Fruit fly (Drosophila melanogaster) whole organism, prepupa: Measurements from ENCODE around the gene Rdh.

Experiments
- Blimp-1 ChIP-seq: fragments of 200-800 bp; sonication (Bioruptor generic); optimal IDR thresholded peaks from 3 replicates; lab custom pipeline; 2017; ENCODE audit warnings: missing biosample characterization, missing genetic modification characterization, mild to moderate bottlenecking, moderate library complexity, missing genetic modification reagents
- CG10669 ChIP-seq: fragments of 200-800 bp; sonication (Bioruptor generic); optimal IDR thresholded peaks from 3 replicates; lab custom pipeline; 2018; ENCODE audit warnings: missing biosample characterization, mild to moderate bottlenecking, missing genetic modification characterization, moderate library complexity
- CG11902 ChIP-seq: fragments of 200-800 bp; sonication (Bioruptor generic); optimal IDR thresholded peaks from 3 replicates; lab custom pipeline; 2016; ENCODE audit warnings: missing biosample characterization, missing genetic modification characterization
- CG15336 ChIP-seq: fragments of 200-800 bp; sonication (Bioruptor generic); IDR thresholded peaks from 2 replicates; pipeline ENCODE4 v1.3.6; 2022; ENCODE audit warnings: missing biosample characterization, missing genetic modification characterization
- CG1621 ChIP-seq: fragments of 200-800 bp; sonication (Bioruptor generic); optimal IDR thresholded peaks from 3 replicates; lab custom pipeline; 2018; ENCODE audit warnings: missing biosample characterization, mild to moderate bottlenecking, missing genetic modification characterization
- CG3032 ChIP-seq: fragments of 200-800 bp; optimal IDR thresholded peaks from 2 replicates; lab custom pipeline; 2019; ENCODE audit warnings: missing biosample characterization, mild to moderate bottlenecking, missing genetic modification characterization, moderate library complexity
- CG31627 ChIP-seq: fragments of 200-800 bp; sonication (Bioruptor generic); optimal IDR thresholded peaks from 3 replicates; lab custom pipeline; 2016; ENCODE audit warnings: missing biosample characterization, missing genetic modification characterization
- CG32006 ChIP-seq: fragments of 200-800 bp; sonication (Bioruptor generic); optimal IDR thresholded peaks from 3 replicates; lab custom pipeline; 2017; ENCODE audit warnings: missing biosample characterization, mild to moderate bottlenecking, missing genetic modification characterization
- CG3919 ChIP-seq: fragments of 200-800 bp; sonication (Bioruptor generic); optimal IDR thresholded peaks from 3 replicates; lab custom pipeline; 2016; ENCODE audit warnings: missing biosample characterization, missing genetic modification characterization
- CG4318 ChIP-seq: fragments of 200-800 bp; sonication (Bioruptor generic); optimal IDR thresholded peaks from 3 replicates; lab custom pipeline; 2017; ENCODE audit warnings: missing biosample characterization, mild to moderate bottlenecking, missing genetic modification characterization
- CG6163 ChIP-seq: fragments of 200-800 bp; sonication (Bioruptor generic); IDR thresholded peaks from 3 replicates; pipeline ENCODE4 v1.3.6; 2022; ENCODE audit warnings: missing biosample characterization, missing genetic modification characterization
- CG6276 ChIP-seq: fragments of 200-800 bp; sonication (Bioruptor generic); optimal IDR thresholded peaks from 2 replicates; lab custom pipeline; 2017; ENCODE audit warnings: missing biosample characterization, mild to moderate bottlenecking, missing genetic modification characterization
- CG6792 ChIP-seq: fragments of 200-800 bp; sonication (Bioruptor generic); optimal IDR thresholded peaks from 3 replicates; lab custom pipeline; 2016; ENCODE audit warnings: missing biosample characterization, missing genetic modification characterization
- CG7368 ChIP-seq: fragments of 200-800 bp; sonication (Bioruptor generic); optimal IDR thresholded peaks from 3 replicates; lab custom pipeline; 2016; ENCODE audit warnings: missing biosample characterization, missing genetic modification characterization
- CG8319 ChIP-seq: fragments of 200-800 bp; sonication (Bioruptor generic); optimal IDR thresholded peaks from 3 replicates; lab custom pipeline; 2016; ENCODE audit warnings: missing biosample characterization, missing genetic modification characterization
- CG8632 ChIP-seq: fragments of 200-800 bp; sonication (Bioruptor generic); optimal IDR thresholded peaks from 3 replicates; lab custom pipeline; 2016; ENCODE audit warnings: missing biosample characterization, missing genetic modification characterization
- CG9139 ChIP-seq: fragments of 200-800 bp; sonication (Bioruptor generic); optimal IDR thresholded peaks from 3 replicates; lab custom pipeline; 2017; ENCODE audit warnings: missing biosample characterization, mild to moderate bottlenecking, missing genetic modification characterization
- Eip93F ChIP-seq: fragments of 200-800 bp; sonication (Bioruptor generic); optimal IDR thresholded peaks from 2 replicates; lab custom pipeline; 2016; ENCODE audit warnings: missing biosample characterization, mild to moderate bottlenecking, missing genetic modification characterization
- Ets21C ChIP-seq: fragments of 200-800 bp; sonication (Bioruptor generic); optimal IDR thresholded peaks from 3 replicates; lab custom pipeline; 2016; ENCODE audit warnings: missing biosample characterization, missing genetic modification characterization
- Ets96B ChIP-seq: fragments of 200-800 bp; optimal IDR thresholded peaks from 2 replicates; lab custom pipeline; 2019; ENCODE audit warnings: missing biosample characterization, mild to moderate bottlenecking, missing genetic modification characterization, moderate library complexity
- Gug ChIP-seq: fragments of 200-800 bp; sonication (Bioruptor generic); IDR thresholded peaks from 2 replicates; pipeline ENCODE4 v1.3.6; 2022; ENCODE audit warnings: missing biosample characterization, missing genetic modification characterization
- Hr38 ChIP-seq: sonication (Bioruptor generic); optimal IDR thresholded peaks from 2 replicates; lab custom pipeline; 2016; ENCODE audit warnings: missing biosample characterization, missing genetic modification characterization
- Hr4 ChIP-seq: fragments of 200-800 bp; sonication (Bioruptor generic); optimal IDR thresholded peaks from 3 replicates; lab custom pipeline; 2016; ENCODE audit warnings: missing biosample characterization, missing genetic modification characterization
- OdsH ChIP-seq: fragments of 200-800 bp; sonication (Bioruptor generic); optimal IDR thresholded peaks from 3 replicates; lab custom pipeline; 2016; ENCODE audit warnings: missing biosample characterization, missing genetic modification characterization
- Sox14 ChIP-seq: fragments of 200-800 bp; sonication (Bioruptor generic); optimal IDR thresholded peaks from 3 replicates; lab custom pipeline; 2016; ENCODE audit warnings: missing biosample characterization, missing genetic modification characterization
- Sox15 ChIP-seq: fragments of 200-800 bp; sonication (Bioruptor generic); optimal IDR thresholded peaks from 3 replicates; lab custom pipeline; 2016; ENCODE audit warnings: missing biosample characterization, missing genetic modification characterization
- achi ChIP-seq: fragments of 200-800 bp; sonication (Bioruptor generic); optimal IDR thresholded peaks from 3 replicates; lab custom pipeline; 2016; ENCODE audit warnings: missing biosample characterization, missing genetic modification characterization
- acj6 ChIP-seq: fragments of 200-800 bp; sonication (Bioruptor generic); optimal IDR thresholded peaks from 3 replicates; lab custom pipeline; 2016; ENCODE audit warnings: missing biosample characterization, missing genetic modification characterization
- cyc ChIP-seq: fragments of 200-800 bp; sonication (Bioruptor generic); optimal IDR thresholded peaks from 3 replicates; lab custom pipeline; 2016; ENCODE audit warnings: missing biosample characterization, missing genetic modification characterization
- dac ChIP-seq: fragments of 200-800 bp; sonication (Bioruptor generic); optimal IDR thresholded peaks from 2 replicates; lab custom pipeline; 2017; ENCODE audit warnings: missing biosample characterization, mild to moderate bottlenecking, missing genetic modification characterization
- dsx ChIP-seq: fragments of 200-800 bp; optimal IDR thresholded peaks from 3 replicates; lab custom pipeline; 2019; ENCODE audit warnings: missing biosample characterization, mild to moderate bottlenecking, missing genetic modification characterization, moderate library complexity; ENCODE audit not compliant: poor library complexity, severe bottlenecking
- eg ChIP-seq: fragments of 200-800 bp; sonication (Bioruptor generic); IDR thresholded peaks from 3 replicates; pipeline ENCODE4 v1.3.6; 2022; ENCODE audit warnings: missing biosample characterization, missing genetic modification characterization
- esn ChIP-seq: fragments of 200-800 bp; sonication (Bioruptor generic); optimal IDR thresholded peaks from 2 replicates; lab custom pipeline; 2016; ENCODE audit warnings: missing biosample characterization, mild to moderate bottlenecking, missing genetic modification characterization, moderate library complexity
- fd59A ChIP-seq: fragments of 200-800 bp; sonication (Bioruptor generic); optimal IDR thresholded peaks from 2 replicates; lab custom pipeline; 2017; ENCODE audit warnings: missing biosample characterization, mild to moderate bottlenecking, missing genetic modification characterization, missing genetic modification reagents
- lz ChIP-seq: fragments of 200-800 bp; sonication (Bioruptor generic); optimal IDR thresholded peaks from 3 replicates; lab custom pipeline; 2016; ENCODE audit warnings: missing biosample characterization, missing genetic modification characterization
- net ChIP-seq: fragments of 200-800 bp; sonication (Bioruptor generic); optimal IDR thresholded peaks from 3 replicates; lab custom pipeline; 2016; ENCODE audit warnings: missing biosample characterization, missing genetic modification characterization
- pdm3 ChIP-seq: fragments of 200-800 bp; sonication (Bioruptor generic); optimal IDR thresholded peaks from 3 replicates; lab custom pipeline; 2016; ENCODE audit warnings: missing biosample characterization, missing genetic modification characterization
- svp ChIP-seq: fragments of 200-800 bp; sonication (Bioruptor generic); peaks from one replicate; lab custom pipeline; 2016; ENCODE audit warnings: missing biosample characterization, missing genetic modification characterization
- topi ChIP-seq: fragments of 200-800 bp; sonication (Bioruptor generic); optimal IDR thresholded peaks from 3 replicates; lab custom pipeline; 2016; ENCODE audit warnings: missing biosample characterization, missing genetic modification characterization

The Rdh gene

DNA sequence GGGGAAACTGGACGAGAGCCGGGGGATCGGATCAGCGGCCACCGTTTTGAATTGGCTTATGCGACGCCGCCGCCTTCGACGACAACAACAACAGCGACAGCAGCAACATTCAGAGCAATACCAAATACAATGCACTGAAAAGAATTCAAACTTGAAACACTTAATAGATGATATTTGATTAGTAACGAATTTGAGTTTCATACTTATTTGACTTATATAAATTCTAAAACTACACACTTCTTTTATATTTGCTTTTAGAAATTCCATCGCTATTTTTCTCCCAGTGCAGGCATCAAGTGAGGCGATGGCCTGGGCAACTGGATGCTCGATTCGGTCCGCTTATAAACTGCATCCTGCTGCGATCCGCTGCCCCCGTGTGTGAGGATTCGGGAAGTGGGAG, 42.8 kb downstream of the Rdh start (continued):
- no peak for TF ChIP-seq CG11902
- peak; percentile 37 for TF ChIP-seq CG8632
- TF ChIP-seq CG1621 (tag; lab: Kevin White, UChicago) = peak; percentile 61
- TF ChIP-seq Ets96B = peak; percentile 60
- peak; percentile 63 for TF ChIP-seq eg (GFP tag; lab: Robert Waterston, UW)
- TF ChIP-seq CG6163 (GFP tag; lab: Robert Waterston, UW) = peak; percentile 82
- peak; percentile 72 for TF ChIP-seq cyc (GFP tag; lab: Kevin White, UChicago)
- TF ChIP-seq Ets21C (GFP tag; lab: Kevin White, UChicago) = peak; percentile 41
- peak; percentile 90 for TF ChIP-seq svp (GFP tag; lab: Kevin White, UChicago)
- no peak for TF ChIP-seq Hr38 (GFP tag; lab: Kevin White, UChicago)
- peak; percentile 58 for TF ChIP-seq pdm3

DNA sequence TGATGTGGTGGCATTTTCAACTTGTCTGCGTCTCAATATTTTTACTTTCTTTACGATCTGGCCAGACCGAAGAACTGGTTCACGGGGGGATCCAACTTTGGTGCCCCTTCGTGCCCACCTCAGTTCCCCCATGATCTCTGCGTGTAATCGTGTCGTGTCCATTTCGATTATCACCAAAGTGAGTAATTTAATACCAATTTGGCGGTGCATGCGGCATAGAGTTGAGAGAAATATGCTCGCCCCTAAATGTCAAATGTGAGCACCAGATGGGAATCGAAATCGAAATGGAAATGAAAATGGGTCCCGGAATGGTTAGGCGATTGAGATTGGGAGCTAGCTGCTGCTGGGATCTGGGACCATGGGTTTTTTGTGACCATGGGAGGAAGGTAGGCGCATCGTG, 46.0 kb downstream of the Rdh start:
- TF ChIP-seq fd59A (GFP tag; lab: Kevin White, UChicago) (no peak), Eip93F (GFP tag; lab: Kevin White, UChicago) (no peak), CG1621 (tag; lab: Kevin White, UChicago) (no peak), dsx (no peak)
- TF ChIP-seq, all 60 proteins: peak for 0

DNA sequence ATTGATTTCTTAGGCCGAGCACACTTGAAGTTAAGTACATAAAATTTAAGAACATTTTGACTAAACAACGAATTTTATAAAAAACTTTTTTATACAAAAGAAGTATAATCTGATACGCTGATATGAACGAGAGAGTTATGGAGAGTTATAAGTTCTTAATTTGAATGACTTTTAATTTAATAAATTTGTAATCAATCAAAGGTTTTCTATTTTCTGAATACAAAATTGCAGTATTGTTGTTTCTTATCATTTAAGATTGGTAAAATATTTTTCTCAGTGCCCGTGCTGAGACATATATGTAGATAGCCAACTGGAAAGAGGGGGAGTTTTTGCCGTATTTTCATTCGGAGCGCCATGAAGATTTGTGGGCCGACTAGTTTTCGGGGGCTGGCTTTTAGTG, 47.8 kb downstream of the Rdh start:
- TF ChIP-seq CG15336 (GFP tag; lab: Robert Waterston, UW) (peak; percentile 46), eg (GFP tag; lab: Robert Waterston, UW) (no peak), CG8319 (GFP tag; lab: Kevin White, UChicago) (no peak), CG32006 (peak; percentile 63), Hr4 (peak; percentile 27), CG4318 (GFP tag; lab: Kevin White, UChicago) (peak; percentile 8), CG3032 (tag; lab: Kevin White, UChicago) (no peak), esn (no peak)

DNA sequence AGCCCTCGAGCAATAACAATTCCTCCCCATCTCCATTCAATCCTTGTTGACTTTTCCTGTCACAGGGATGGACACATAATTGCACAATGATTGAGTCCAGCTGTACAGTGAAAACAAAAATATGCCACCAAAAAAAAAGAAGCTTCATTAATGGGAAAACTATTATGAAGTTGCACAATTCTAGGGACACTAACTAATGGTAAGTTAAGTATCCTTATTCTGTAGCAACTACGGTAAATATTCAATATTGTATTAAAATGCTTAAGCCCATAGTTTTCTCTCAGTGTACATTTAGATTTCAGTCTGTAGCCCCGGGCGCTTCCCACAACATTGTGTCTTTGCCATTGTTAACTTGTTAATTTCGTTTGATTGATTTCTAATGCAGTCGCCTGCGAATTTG, 49.8 kb downstream of the Rdh start:
- TF ChIP-seq dac (GFP tag; lab: Kevin White, UChicago) (no peak), CG6276 (GFP tag; lab: Kevin White, UChicago) (no peak), CG8319 (GFP tag; lab: Kevin White, UChicago) (no peak), CG7368 (GFP tag; lab: Kevin White, UChicago) (no peak), CG9139 (GFP tag; lab: Kevin White, UChicago) (no peak), eg (GFP tag; lab: Robert Waterston, UW) (no peak), CG3919 (no peak), CG6792 (GFP tag; lab: Kevin White, UChicago) (no peak), CG32006 (no peak), CG10669 (GFP tag; lab: Kevin White, UChicago) (no peak)
- TF ChIP-seq, all 60 proteins: peak for 0

dm6 chr3L:3875996-3876395, 50.7 kb downstream of the Rdh start:
- TF ChIP-seq lz (GFP tag; lab: Kevin White, UChicago) (no peak), OdsH (GFP tag; lab: Kevin White, UChicago) (no peak), acj6 (GFP tag; lab: Kevin White, UChicago) (no peak), net (GFP tag; lab: Kevin White, UChicago) (no peak), svp (GFP tag; lab: Kevin White, UChicago) (no peak), Gug (no peak), topi (no peak), CG3919 (no peak), Sox14 (GFP tag; lab: Kevin White, UChicago) (no peak), Sox15 (no peak), dsx (no peak), CG6163 (GFP tag; lab: Robert Waterston, UW) (no peak), CG31627 (GFP tag; lab: Kevin White, UChicago) (no peak), CG11902 (no peak), Blimp-1 (GFP tag; lab: Kevin White, UChicago) (no peak), achi (no peak)
